Worm (Caenorhabditis elegans) whole organism, young adult: ENCODE measurements around the gene F52G3.7.

ENCODE experiments used
- F52B5.7 ChIP-seq: sonication (generic microtip); optimal IDR thresholded peaks from 2 replicates; lab custom pipeline; 2016; ENCODE audit warnings: mild to moderate bottlenecking, missing genetic modification characterization, missing compliant biosample characterization
- ceh-100 ChIP-seq: fragments of 200-800 bp; sonication (Bioruptor generic); IDR thresholded peaks from 2 replicates; pipeline ENCODE4 v1.3.6; 2022; ENCODE audit warnings: missing genetic modification reagents, missing genetic modification characterization, missing compliant biosample characterization
- him-1 ChIP-seq: sonication (generic microtip); optimal IDR thresholded peaks from 2 replicates; lab custom pipeline; 2016; ENCODE audit warnings: missing genotype, missing genetic modification reagents, missing genetic modification characterization, missing compliant biosample characterization
- hmg-1.2 ChIP-seq: fragments of 200-800 bp; sonication (Bioruptor generic); IDR thresholded peaks from 2 replicates; pipeline ENCODE4 v1.3.6; 2022; ENCODE audit warnings: missing genetic modification reagents, missing genetic modification characterization, missing compliant biosample characterization
- lin-26 ChIP-seq: fragments of 200-800 bp; sonication (Bioruptor generic); IDR thresholded peaks from 2 replicates; pipeline ENCODE4 v1.3.6; 2022; ENCODE audit warnings: missing genetic modification reagents, missing genetic modification characterization, missing compliant biosample characterization
- lsy-27 ChIP-seq: sonication (generic microtip); optimal IDR thresholded peaks from 2 replicates; lab custom pipeline; 2017; ENCODE audit warnings: missing genetic modification characterization, mild to moderate bottlenecking, missing compliant biosample characterization, antibody characterized with exemption, missing genotype, borderline replicate concordance; ENCODE audit not compliant: insufficient read depth
- nhr-27 ChIP-seq: fragments of 200-800 bp; sonication (Bioruptor generic); optimal IDR thresholded peaks from 2 replicates; lab custom pipeline; 2018; ENCODE audit warnings: mild to moderate bottlenecking, missing genetic modification characterization, moderate library complexity, missing compliant biosample characterization
- nhr-80 ChIP-seq: sonication (generic microtip); optimal IDR thresholded peaks from 2 replicates; lab custom pipeline; 2016; ENCODE audit warnings: missing genetic modification characterization, missing compliant biosample characterization
- sea-2 ChIP-seq: fragments of 200-800 bp; sonication (Bioruptor generic); IDR thresholded peaks from 2 replicates; pipeline ENCODE4 v1.3.6; 2022; ENCODE audit warnings: missing genetic modification characterization, missing compliant biosample characterization
- somi-1 ChIP-seq: fragments of 200-800 bp; sonication (Bioruptor generic); optimal IDR thresholded peaks from 2 replicates; lab custom pipeline; 2018; ENCODE audit warnings: mild to moderate bottlenecking, missing genetic modification characterization, missing compliant biosample characterization
- unc-130 ChIP-seq: sonication (generic microtip); optimal IDR thresholded peaks from 2 replicates; lab custom pipeline; 2016; ENCODE audit warnings: missing genetic modification reagents, missing genetic modification characterization, missing compliant biosample characterization
- unc-62 ChIP-seq: fragments of 150-350 bp; optimal IDR thresholded peaks from 2 replicates; lab custom pipeline; 2014; ENCODE audit warnings: missing biosample characterization, missing genetic modification reagents, missing genetic modification characterization

DNA sequence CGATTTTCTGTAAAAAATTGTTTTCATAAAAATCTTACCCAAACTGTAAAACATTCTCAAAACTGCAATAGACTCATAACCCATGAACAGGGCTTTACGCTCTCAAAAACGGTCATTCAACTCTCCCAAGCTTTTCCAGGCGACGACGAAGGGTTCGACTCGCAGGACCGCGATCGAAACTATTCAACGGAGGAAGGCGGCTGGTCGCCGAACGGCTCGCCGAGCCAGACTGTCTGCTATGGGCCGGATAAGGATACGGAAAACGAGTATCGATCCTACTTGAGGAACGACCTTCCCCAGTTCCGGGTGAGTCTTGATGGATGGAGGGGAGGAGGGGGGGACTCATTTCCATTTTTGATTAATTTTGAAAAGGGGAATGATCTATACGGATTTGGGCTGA is 4.1 kb downstream of the F52G3.7 start:
- TF ChIP-seq F52B5.7 (tag; lab: Kevin White, UChicago) (no peak), unc-130 (GFP tag; lab: Kevin White, UChicago) (no peak), somi-1 (GFP tag; lab: Kevin White, UChicago) (no peak), him-1 (tag; lab: Kevin White, UChicago) (no peak), hmg-1.2 (GFP tag; lab: Robert Waterston, UW) (no peak), ceh-100 (GFP tag; lab: Robert Waterston, UW) (no peak), lsy-27 (tag; lab: Kevin White, UChicago) (no peak), sea-2 (GFP tag; lab: Robert Waterston, UW) (no peak), nhr-27 (tag; lab: Kevin White, UChicago) (no peak), lin-26 (no peak), nhr-80 (tag; lab: Kevin White, UChicago) (no peak), unc-62 (GFP tag; lab: Kevin White, UChicago) (no peak)
